Fruit fly (Drosophila melanogaster) whole organism, prepupa: Measurements from ENCODE around the gene Polr3E.

Experiments
- Blimp-1 ChIP-seq: fragments of 200-800 bp; sonication (Bioruptor generic); optimal IDR thresholded peaks from 3 replicates; lab custom pipeline; 2017; ENCODE audit warnings: missing biosample characterization, missing genetic modification characterization, mild to moderate bottlenecking, moderate library complexity, missing genetic modification reagents
- CG10631 ChIP-seq: fragments of 200-800 bp; sonication (Bioruptor generic); optimal IDR thresholded peaks from 2 replicates; lab custom pipeline; 2016; ENCODE audit warnings: missing biosample characterization, missing genetic modification characterization
- CG11294 ChIP-seq: fragments of 200-800 bp; sonication (Bioruptor generic); IDR thresholded peaks from 2 replicates; pipeline ENCODE4 v1.3.6; 2022; ENCODE audit warnings: missing biosample characterization, missing genetic modification characterization
- CG16779 ChIP-seq: fragments of 200-800 bp; sonication (Bioruptor generic); optimal IDR thresholded peaks from 3 replicates; lab custom pipeline; 2017; ENCODE audit warnings: missing biosample characterization, mild to moderate bottlenecking, missing genetic modification characterization
- CG3032 ChIP-seq: fragments of 200-800 bp; optimal IDR thresholded peaks from 2 replicates; lab custom pipeline; 2019; ENCODE audit warnings: missing biosample characterization, mild to moderate bottlenecking, missing genetic modification characterization, moderate library complexity
- CG34406 ChIP-seq: fragments of 200-800 bp; sonication (Bioruptor generic); optimal IDR thresholded peaks from 3 replicates; lab custom pipeline; 2016; ENCODE audit warnings: missing biosample characterization, missing genetic modification characterization
- CG3919 ChIP-seq: fragments of 200-800 bp; sonication (Bioruptor generic); optimal IDR thresholded peaks from 3 replicates; lab custom pipeline; 2016; ENCODE audit warnings: missing biosample characterization, missing genetic modification characterization
- CG4318 ChIP-seq: fragments of 200-800 bp; sonication (Bioruptor generic); optimal IDR thresholded peaks from 3 replicates; lab custom pipeline; 2017; ENCODE audit warnings: missing biosample characterization, mild to moderate bottlenecking, missing genetic modification characterization
- CG6163 ChIP-seq: fragments of 200-800 bp; sonication (Bioruptor generic); IDR thresholded peaks from 3 replicates; pipeline ENCODE4 v1.3.6; 2022; ENCODE audit warnings: missing biosample characterization, missing genetic modification characterization
- CG6792 ChIP-seq: fragments of 200-800 bp; sonication (Bioruptor generic); optimal IDR thresholded peaks from 3 replicates; lab custom pipeline; 2016; ENCODE audit warnings: missing biosample characterization, missing genetic modification characterization
- CG6808 ChIP-seq: fragments of 200-800 bp; sonication (Bioruptor generic); optimal IDR thresholded peaks from 3 replicates; lab custom pipeline; 2017; ENCODE audit warnings: missing biosample characterization, missing genetic modification characterization, mild to moderate bottlenecking, moderate library complexity, missing genetic modification reagents
- CG6854 ChIP-seq: fragments of 200-800 bp; sonication (Bioruptor generic); optimal IDR thresholded peaks from 2 replicates; lab custom pipeline; 2017; ENCODE audit warnings: missing biosample characterization, mild to moderate bottlenecking, missing genetic modification characterization
- CG8119 ChIP-seq: fragments of 200-800 bp; sonication (Bioruptor generic); IDR thresholded peaks from 3 replicates; pipeline ENCODE4 v1.3.6; 2022; ENCODE audit warnings: missing biosample characterization, missing genetic modification characterization
- CG8632 ChIP-seq: fragments of 200-800 bp; sonication (Bioruptor generic); optimal IDR thresholded peaks from 3 replicates; lab custom pipeline; 2016; ENCODE audit warnings: missing biosample characterization, missing genetic modification characterization
- Eip75B ChIP-seq: fragments of 200-800 bp; sonication (Bioruptor generic); optimal IDR thresholded peaks from 3 replicates; lab custom pipeline; 2016; ENCODE audit warnings: missing biosample characterization, missing genetic modification characterization
- Eip78C ChIP-seq: fragments of 200-800 bp; sonication (Bioruptor generic); peaks from one replicate; lab custom pipeline; 2016; ENCODE audit warnings: missing biosample characterization, missing genetic modification characterization
- Eip93F ChIP-seq: fragments of 200-800 bp; sonication (Bioruptor generic); optimal IDR thresholded peaks from 2 replicates; lab custom pipeline; 2016; ENCODE audit warnings: missing biosample characterization, mild to moderate bottlenecking, missing genetic modification characterization
- Ets96B ChIP-seq: fragments of 200-800 bp; optimal IDR thresholded peaks from 2 replicates; lab custom pipeline; 2019; ENCODE audit warnings: missing biosample characterization, mild to moderate bottlenecking, missing genetic modification characterization, moderate library complexity
- Gug ChIP-seq: fragments of 200-800 bp; sonication (Bioruptor generic); IDR thresholded peaks from 2 replicates; pipeline ENCODE4 v1.3.6; 2022; ENCODE audit warnings: missing biosample characterization, missing genetic modification characterization
- Lpt ChIP-seq: fragments of 200-800 bp; sonication (Bioruptor generic); optimal IDR thresholded peaks from 3 replicates; lab custom pipeline; 2016; ENCODE audit warnings: missing biosample characterization, missing genetic modification characterization
- Met ChIP-seq: fragments of 200-800 bp; sonication (Bioruptor generic); optimal IDR thresholded peaks from 3 replicates; lab custom pipeline; 2016; ENCODE audit warnings: missing biosample characterization, missing genetic modification characterization
- Sox14 ChIP-seq: fragments of 200-800 bp; sonication (Bioruptor generic); optimal IDR thresholded peaks from 3 replicates; lab custom pipeline; 2016; ENCODE audit warnings: missing biosample characterization, missing genetic modification characterization
- Sox15 ChIP-seq: fragments of 200-800 bp; sonication (Bioruptor generic); optimal IDR thresholded peaks from 3 replicates; lab custom pipeline; 2016; ENCODE audit warnings: missing biosample characterization, missing genetic modification characterization
- acj6 ChIP-seq: fragments of 200-800 bp; sonication (Bioruptor generic); optimal IDR thresholded peaks from 3 replicates; lab custom pipeline; 2016; ENCODE audit warnings: missing biosample characterization, missing genetic modification characterization
- dac ChIP-seq: fragments of 200-800 bp; sonication (Bioruptor generic); optimal IDR thresholded peaks from 2 replicates; lab custom pipeline; 2017; ENCODE audit warnings: missing biosample characterization, mild to moderate bottlenecking, missing genetic modification characterization
- dsx ChIP-seq: fragments of 200-800 bp; optimal IDR thresholded peaks from 3 replicates; lab custom pipeline; 2019; ENCODE audit warnings: missing biosample characterization, mild to moderate bottlenecking, missing genetic modification characterization, moderate library complexity; ENCODE audit not compliant: poor library complexity, severe bottlenecking
- eg ChIP-seq: fragments of 200-800 bp; sonication (Bioruptor generic); IDR thresholded peaks from 3 replicates; pipeline ENCODE4 v1.3.6; 2022; ENCODE audit warnings: missing biosample characterization, missing genetic modification characterization
- esn ChIP-seq: fragments of 200-800 bp; sonication (Bioruptor generic); optimal IDR thresholded peaks from 2 replicates; lab custom pipeline; 2016; ENCODE audit warnings: missing biosample characterization, mild to moderate bottlenecking, missing genetic modification characterization, moderate library complexity
- fkh ChIP-seq: fragments of 200-800 bp; sonication (Bioruptor generic); optimal IDR thresholded peaks from 3 replicates; lab custom pipeline; 2017; ENCODE audit warnings: missing biosample characterization, mild to moderate bottlenecking, missing genetic modification characterization, moderate library complexity
- net ChIP-seq: fragments of 200-800 bp; sonication (Bioruptor generic); optimal IDR thresholded peaks from 3 replicates; lab custom pipeline; 2016; ENCODE audit warnings: missing biosample characterization, missing genetic modification characterization
- pdm3 ChIP-seq: fragments of 200-800 bp; sonication (Bioruptor generic); optimal IDR thresholded peaks from 3 replicates; lab custom pipeline; 2016; ENCODE audit warnings: missing biosample characterization, missing genetic modification characterization
- spab ChIP-seq: fragments of 200-800 bp; sonication (Bioruptor generic); optimal IDR thresholded peaks from 2 replicates; lab custom pipeline; 2017; ENCODE audit warnings: missing biosample characterization, mild to moderate bottlenecking, missing genetic modification characterization, missing genetic modification reagents
- ss ChIP-seq, 2 experiments: fragments of 200-800 bp; sonication (Bioruptor generic); optimal IDR thresholded peaks; 2 replicates in 1 of 2; 3 replicates in 1 of 2; lab custom pipeline; 2017 to 2018; ENCODE audit warnings: mild to moderate bottlenecking in 2 of 2, missing biosample characterization in 2 of 2, missing genetic modification characterization in 2 of 2, moderate library complexity in 1 of 2
- svp ChIP-seq: fragments of 200-800 bp; sonication (Bioruptor generic); peaks from one replicate; lab custom pipeline; 2016; ENCODE audit warnings: missing biosample characterization, missing genetic modification characterization
- vri ChIP-seq: fragments of 200-800 bp; sonication (Bioruptor generic); optimal IDR thresholded peaks from 3 replicates; lab custom pipeline; 2016; ENCODE audit warnings: missing biosample characterization, mild to moderate bottlenecking, missing genetic modification characterization

The Polr3E gene

dm6 chr3L:21014516-21014945 lies 17.1 kb upstream of the Polr3E start:
- TF ChIP-seq svp (GFP tag; lab: Kevin White, UChicago), result peak; percentile 63
- TF ChIP-seq CG3919, result no peak
- TF ChIP-seq esn (GFP tag; lab: Kevin White, UChicago), result no peak
- TF ChIP-seq CG6163, result peak; percentile 76
- TF ChIP-seq CG10631 (GFP tag; lab: Kevin White, UChicago), result no peak
- TF ChIP-seq Eip75B (GFP tag; lab: Kevin White, UChicago), result peak; percentile 25
- TF ChIP-seq Ets96B (tag; lab: Kevin White, UChicago), result peak; percentile 57
- TF ChIP-seq CG4318 (GFP tag; lab: Kevin White, UChicago), result no peak
- no peak for TF ChIP-seq CG11294 (GFP tag; lab: Robert Waterston, UW)
- TF ChIP-seq CG16779, result peak; percentile 9
- no peak for TF ChIP-seq CG34406 (GFP tag; lab: Kevin White, UChicago)
- peak; percentile 48 for TF ChIP-seq Eip78C (GFP tag; lab: Kevin White, UChicago)
- no peak for TF ChIP-seq net (GFP tag; lab: Kevin White, UChicago)
- no peak for TF ChIP-seq Blimp-1 (GFP tag; lab: Kevin White, UChicago)
- TF ChIP-seq CG3032, result peak; percentile 38
- TF ChIP-seq acj6 (GFP tag; lab: Kevin White, UChicago), result no peak
- peak; percentile 31 for TF ChIP-seq spab (GFP tag; lab: Kevin White, UChicago)
- no peak for TF ChIP-seq Met (GFP tag; lab: Kevin White, UChicago)
- TF ChIP-seq Eip93F (GFP tag; lab: Kevin White, UChicago), result peak; percentile 10
- peak; percentile 48 for TF ChIP-seq Lpt
- TF ChIP-seq ss (GFP tag; optimal IDR thresholded peaks at IDR 0.05; lab: Kevin White, UChicago), result peak in 1 of 2 experiments; percentile 54
- peak; percentile 70; the same call in 2 of the 3 replicates for TF ChIP-seq eg (GFP tag; lab: Robert Waterston, UW)
- TF ChIP-seq dac (GFP tag; lab: Kevin White, UChicago), result peak; percentile 5
- no peak for TF ChIP-seq CG6854 (GFP tag; lab: Kevin White, UChicago)

DNA sequence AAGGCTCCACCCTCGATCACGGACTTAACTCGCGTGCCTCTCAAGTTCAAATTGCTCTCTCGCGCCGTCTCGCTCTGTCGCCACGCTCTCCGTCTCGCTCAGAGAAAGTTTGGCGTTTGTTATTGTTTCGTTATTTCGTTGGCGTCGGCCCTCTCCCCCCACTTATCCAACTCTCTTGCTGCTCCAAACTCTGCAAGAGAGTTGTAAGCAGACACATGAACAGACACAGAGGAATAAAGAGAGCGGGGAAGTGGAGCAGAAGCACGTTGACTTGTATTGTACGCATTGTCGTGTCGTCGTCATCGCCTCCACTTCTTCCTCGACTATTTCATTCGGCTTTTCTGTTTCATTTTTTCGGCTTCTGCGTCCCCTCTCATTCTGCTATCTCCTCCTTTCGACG lies 8.3 kb upstream of the Polr3E start:
- TF ChIP-seq svp (GFP tag; lab: Kevin White, UChicago), result peak; percentile 30
- TF ChIP-seq pdm3 (GFP tag; lab: Kevin White, UChicago), result no peak
- no peak for TF ChIP-seq Sox15 (GFP tag; lab: Kevin White, UChicago)
- peak; percentile 42 for TF ChIP-seq CG6854 (GFP tag; lab: Kevin White, UChicago)
- TF ChIP-seq CG8119 (GFP tag; lab: Robert Waterston, UW), result peak; percentile 36; the same call in 1 of the 3 replicates
- peak; percentile 21 for TF ChIP-seq Eip75B (GFP tag; lab: Kevin White, UChicago)
- TF ChIP-seq dsx (GFP tag; lab: Kevin White, UChicago), result peak; percentile 60
- TF ChIP-seq CG6163, result peak; percentile 73
- TF ChIP-seq CG3919, result peak; percentile 5
- TF ChIP-seq CG8632 (GFP tag; lab: Kevin White, UChicago), result no peak
- TF ChIP-seq eg (GFP tag; lab: Robert Waterston, UW), result peak; percentile 14; the same call in 1 of the 3 replicates
- TF ChIP-seq CG4318 (GFP tag; lab: Kevin White, UChicago), result no peak
- TF ChIP-seq fkh (GFP tag; lab: Kevin White, UChicago), result peak; percentile 37
- TF ChIP-seq Sox14, result peak; percentile 50
- TF ChIP-seq Gug (GFP tag; lab: Robert Waterston, UW), result no peak
- TF ChIP-seq CG6808 (GFP tag; lab: Kevin White, UChicago), result no peak
- peak; percentile 29 for TF ChIP-seq vri
- TF ChIP-seq, all 60 proteins: peak for 11

DNA sequence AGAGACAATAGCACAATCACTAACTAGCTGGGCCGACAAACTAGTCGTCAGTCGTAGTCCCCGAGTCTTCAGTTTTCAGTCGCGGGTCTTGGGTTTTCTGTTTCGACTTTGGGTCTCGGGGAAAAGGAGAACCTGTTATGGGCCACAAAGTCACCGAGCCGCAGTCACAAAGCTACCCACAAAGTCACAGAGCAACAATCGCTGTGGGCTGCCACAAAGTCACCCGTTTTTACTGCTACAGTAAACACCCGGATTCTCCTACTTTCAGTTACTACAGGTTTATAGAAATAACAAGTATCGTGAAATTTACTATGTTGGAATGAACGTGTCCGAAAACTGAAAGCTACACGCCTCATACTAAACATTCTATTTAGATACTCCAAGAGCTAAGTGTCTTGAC lies 7.8 kb upstream of the Polr3E start:
- TF ChIP-seq CG6792 (GFP tag; lab: Kevin White, UChicago) (no peak), Eip78C (GFP tag; lab: Kevin White, UChicago) (peak; percentile 64)
- TF ChIP-seq, all 60 proteins: peak for 1

dm6 chr3L:21024563-21024962 lies 7.1 kb upstream of the Polr3E start:
- TF ChIP-seq Blimp-1 (GFP tag; lab: Kevin White, UChicago) (no peak), svp (GFP tag; lab: Kevin White, UChicago) (peak; percentile 94)
- TF ChIP-seq, all 60 proteins: peak for 1
